Fruit fly (Drosophila melanogaster) whole organism, embryonic: ENCODE results near the gene CG43292.
A peak's percentile ranks its signal among the peaks of the same experiment; 100 is the strongest.

Experiments
- Aef1 ChIP-seq: fragments of 200-800 bp; sonication (Bioruptor generic); IDR thresholded peaks from 3 replicates; pipeline ENCODE4 v1.3.6; 2022; ENCODE audit warnings: missing biosample characterization, missing genetic modification characterization
- CG11695 ChIP-seq: fragments of 200-800 bp; sonication (Bioruptor generic); IDR thresholded peaks from 3 replicates; pipeline ENCODE4 v1.3.6; 2022; ENCODE audit warnings: missing biosample characterization, missing genetic modification characterization
- CG12071 ChIP-seq: fragments of 200-800 bp; sonication (Bioruptor generic); optimal IDR thresholded peaks from 3 replicates; lab custom pipeline; 2018; ENCODE audit warnings: missing biosample characterization, mild to moderate bottlenecking, missing genetic modification characterization
- CG12391 ChIP-seq: fragments of 200-800 bp; sonication (Bioruptor generic); optimal IDR thresholded peaks from 3 replicates; lab custom pipeline; 2018; ENCODE audit warnings: missing biosample characterization, mild to moderate bottlenecking, missing genetic modification characterization, moderate library complexity
- CG12744 ChIP-seq: fragments of 200-800 bp; sonication (Bioruptor generic); optimal IDR thresholded peaks from 2 replicates; lab custom pipeline; 2016; ENCODE audit warnings: missing biosample characterization, missing genetic modification characterization
- CG12769 ChIP-seq: fragments of 200-800 bp; sonication (Bioruptor generic); optimal IDR thresholded peaks from 2 replicates; lab custom pipeline; 2019; ENCODE audit warnings: missing biosample characterization, mild to moderate bottlenecking, missing genetic modification characterization, moderate library complexity
- CG13123 ChIP-seq: fragments of 200-800 bp; sonication (Bioruptor generic); optimal IDR thresholded peaks from 2 replicates; lab custom pipeline; 2016; ENCODE audit warnings: missing biosample characterization, missing genetic modification characterization
- CG14965 ChIP-seq: fragments of 200-800 bp; sonication (Bioruptor generic); optimal IDR thresholded peaks from 2 replicates; lab custom pipeline; 2016; ENCODE audit warnings: missing biosample characterization, missing genetic modification characterization, borderline replicate concordance
- CG15073 ChIP-seq: fragments of 200-800 bp; sonication (Bioruptor generic); optimal IDR thresholded peaks from 2 replicates; lab custom pipeline; 2016; ENCODE audit warnings: missing biosample characterization, missing genetic modification characterization
- CG17359 ChIP-seq: fragments of 200-800 bp; sonication (Bioruptor generic); optimal IDR thresholded peaks from 3 replicates; lab custom pipeline; 2018; ENCODE audit warnings: missing biosample characterization, mild to moderate bottlenecking, missing genetic modification characterization, moderate library complexity
- CG17802 ChIP-seq: fragments of 200-800 bp; sonication (Bioruptor generic); optimal IDR thresholded peaks from 2 replicates; lab custom pipeline; 2018; ENCODE audit warnings: missing biosample characterization, mild to moderate bottlenecking, missing genetic modification characterization, moderate library complexity
- CG31365 ChIP-seq: fragments of 200-800 bp; sonication (Bioruptor generic); optimal IDR thresholded peaks from 2 replicates; lab custom pipeline; 2018; ENCODE audit warnings: missing biosample characterization, mild to moderate bottlenecking, missing genetic modification characterization
- CG8478 ChIP-seq: fragments of >200 bp; optimal IDR thresholded peaks from 2 replicates; lab custom pipeline; 2018
- CG9932 ChIP-seq: fragments of 200-800 bp; sonication (Bioruptor generic); IDR thresholded peaks from 2 replicates; pipeline ENCODE4 v1.3.6; 2022; ENCODE audit warnings: missing biosample characterization, missing genetic modification characterization
- CoRest ChIP-seq: fragments of 200-800 bp; sonication (Bioruptor generic); optimal IDR thresholded peaks from 3 replicates; lab custom pipeline; 2018; ENCODE audit warnings: missing biosample characterization, mild to moderate bottlenecking, missing genetic modification characterization, moderate library complexity
- D19B ChIP-seq: fragments of 200-800 bp; sonication (Bioruptor generic); optimal IDR thresholded peaks from 2 replicates; lab custom pipeline; 2017; ENCODE audit warnings: missing biosample characterization, mild to moderate bottlenecking, missing genetic modification characterization
- Dfd ChIP-seq, 2 experiments: fragments of >200 bp; optimal IDR thresholded peaks; 2 replicates each; lab custom pipeline; 2017; ENCODE audit warnings: missing biosample characterization in 2 of 2, missing genetic modification characterization in 2 of 2
- Ets65A ChIP-seq: fragments of 200-800 bp; sonication (Bioruptor generic); peaks from one replicate; lab custom pipeline; 2016; ENCODE audit warnings: missing biosample characterization, missing genetic modification characterization
- Gug ChIP-seq: fragments of 200-800 bp; sonication (Bioruptor generic); IDR thresholded peaks from 4 replicates; pipeline ENCODE4 v1.3.6; 2022; ENCODE audit warnings: missing biosample characterization, missing genetic modification characterization
- HLHmδ ChIP-seq: fragments of 200-800 bp; sonication (Bioruptor generic); optimal IDR thresholded peaks from 2 replicates; lab custom pipeline; 2018; ENCODE audit warnings: missing biosample characterization, mild to moderate bottlenecking, missing genetic modification characterization, moderate library complexity
- Hand ChIP-seq: fragments of 200-800 bp; sonication (Bioruptor generic); optimal IDR thresholded peaks from 2 replicates; lab custom pipeline; 2017; ENCODE audit warnings: mild to moderate bottlenecking, missing biosample characterization, missing genetic modification reagents, missing genetic modification characterization
- Hsf ChIP-seq: fragments of 200-800 bp; sonication (Bioruptor generic); optimal IDR thresholded peaks from 3 replicates; lab custom pipeline; 2016; ENCODE audit warnings: missing biosample characterization, missing genetic modification characterization
- Med ChIP-seq: fragments of 200-800 bp; sonication (Bioruptor generic); peaks from one replicate; lab custom pipeline; 2016; ENCODE audit warnings: missing biosample characterization, missing genetic modification characterization, mild to moderate bottlenecking, inconsistent platforms, moderate library complexity
- NC2β ChIP-seq: fragments of 200-800 bp; sonication (Bioruptor generic); optimal IDR thresholded peaks from 2 replicates; lab custom pipeline; 2016; ENCODE audit warnings: missing biosample characterization, missing genetic modification characterization
- Nf-YC ChIP-seq: fragments of 200-800 bp; optimal IDR thresholded peaks from 3 replicates; lab custom pipeline; 2019; ENCODE audit warnings: missing biosample characterization, mild to moderate bottlenecking, missing genetic modification characterization, moderate library complexity
- Usf ChIP-seq: fragments of 200-800 bp; sonication (Bioruptor generic); optimal IDR thresholded peaks from 2 replicates; lab custom pipeline; 2017; ENCODE audit warnings: missing genotype, missing biosample characterization, missing genetic modification characterization
- bsh ChIP-seq, 2 experiments: fragments of 200-800 bp; sonication (Bioruptor generic); optimal IDR thresholded peaks; 2 replicates each; lab custom pipeline; 2017 to 2018; ENCODE audit warnings: mild to moderate bottlenecking in 2 of 2, missing biosample characterization in 2 of 2, missing genetic modification characterization in 2 of 2, moderate library complexity in 1 of 2
- ci ChIP-seq: fragments of 200-800 bp; sonication (Bioruptor generic); IDR thresholded peaks from 3 replicates; pipeline ENCODE4 v1.3.6; 2022; ENCODE audit warnings: missing biosample characterization, missing genetic modification characterization
- croc ChIP-seq: fragments of 200-800 bp; sonication (Bioruptor generic); conservative IDR thresholded peaks from 3 replicates; pipeline ENCODE4 v1.3.6; 2022; ENCODE audit warnings: missing biosample characterization, missing genetic modification characterization
- crol ChIP-seq: fragments of 200-800 bp; sonication (Bioruptor generic); IDR thresholded peaks from 2 replicates; pipeline ENCODE4 v1.3.6; 2022; ENCODE audit warnings: missing biosample characterization, missing genetic modification characterization
- dmrt99B ChIP-seq: fragments of 200-800 bp; sonication (Bioruptor generic); optimal IDR thresholded peaks from 2 replicates; lab custom pipeline; 2018; ENCODE audit warnings: missing biosample characterization, mild to moderate bottlenecking, missing genetic modification characterization, moderate library complexity
- exex ChIP-seq: fragments of 200-800 bp; sonication (Bioruptor generic); optimal IDR thresholded peaks from 4 replicates; lab custom pipeline; 2018; ENCODE audit warnings: missing biosample characterization, mild to moderate bottlenecking, missing genetic modification characterization, moderate library complexity
- lilli ChIP-seq: fragments of 200-800 bp; sonication (Bioruptor generic); optimal IDR thresholded peaks from 3 replicates; lab custom pipeline; 2016; ENCODE audit warnings: missing biosample characterization, missing genetic modification characterization
- nerfin-2 ChIP-seq: fragments of 200-800 bp; sonication (Bioruptor generic); IDR thresholded peaks from 2 replicates; pipeline ENCODE4 v1.3.6; 2022; ENCODE audit warnings: missing biosample characterization, missing genetic modification characterization; ENCODE audit not compliant: partially characterized antibody
- nom ChIP-seq: fragments of 200-800 bp; sonication (Bioruptor generic); optimal IDR thresholded peaks from 2 replicates; lab custom pipeline; 2017; ENCODE audit warnings: missing biosample characterization, missing genetic modification characterization, mild to moderate bottlenecking, moderate library complexity, missing genetic modification reagents
- pho ChIP-seq: fragments of 200-800 bp; sonication (Bioruptor generic); optimal IDR thresholded peaks from 2 replicates; lab custom pipeline; 2016; ENCODE audit warnings: missing biosample characterization, missing genetic modification characterization
- prd ChIP-seq, 3 experiments: fragments of >200 bp in 2 of 3; fragments of 200-800 bp in 1 of 3; sonication (Bioruptor generic) in 1 of 3; optimal IDR thresholded peaks in 2 of 3; IDR thresholded peaks in 1 of 3; 2 replicates in 2 of 3; 3 replicates in 1 of 3; pipeline versions ENCODE4 v1.3.6 to Lab custom; 2017 to 2022; ENCODE audit warnings: missing biosample characterization in 1 of 3, missing genetic modification characterization in 1 of 3
- pzg ChIP-seq: fragments of 200-800 bp; sonication (Bioruptor generic); optimal IDR thresholded peaks from 3 replicates; lab custom pipeline; 2018; ENCODE audit warnings: missing biosample characterization, mild to moderate bottlenecking, missing genetic modification characterization, moderate library complexity
- ranshi ChIP-seq: fragments of 200-800 bp; sonication (Bioruptor generic); IDR thresholded peaks from 2 replicates; pipeline ENCODE4 v1.3.6; 2022; ENCODE audit warnings: missing biosample characterization, missing genetic modification characterization
- sisA ChIP-seq: fragments of 200-800 bp; sonication (Bioruptor generic); IDR thresholded peaks from 2 replicates; pipeline ENCODE4 v1.3.6; 2022; ENCODE audit warnings: missing biosample characterization, missing genetic modification characterization
- slou ChIP-seq: fragments of 200-800 bp; sonication (Bioruptor generic); optimal IDR thresholded peaks from 3 replicates; lab custom pipeline; 2016; ENCODE audit warnings: missing biosample characterization, missing genetic modification characterization
- tgo ChIP-seq: fragments of 200-800 bp; sonication (Bioruptor generic); IDR thresholded peaks from 3 replicates; pipeline ENCODE4 v1.3.6; 2022; ENCODE audit warnings: missing biosample characterization, missing genetic modification characterization
- tin ChIP-seq: fragments of 200-800 bp; sonication (Bioruptor generic); optimal IDR thresholded peaks from 3 replicates; lab custom pipeline; 2016; ENCODE audit warnings: missing biosample characterization, missing genetic modification characterization
- tx ChIP-seq: fragments of 200-800 bp; sonication (Bioruptor generic); optimal IDR thresholded peaks from 2 replicates; lab custom pipeline; 2016; ENCODE audit warnings: missing biosample characterization, missing genetic modification characterization
- vfl ChIP-seq: fragments of 200-800 bp; sonication (Bioruptor generic); optimal IDR thresholded peaks from 2 replicates; lab custom pipeline; 2016; ENCODE audit warnings: missing biosample characterization, missing genetic modification characterization
- zen2 ChIP-seq: fragments of 200-800 bp; sonication (Bioruptor generic); IDR thresholded peaks from 3 replicates; pipeline ENCODE4 v1.3.6; 2022; ENCODE audit warnings: missing biosample characterization, missing genetic modification characterization; ENCODE audit not compliant: partially characterized antibody

The CG43292 gene

dm6 chr3L:7433325-7433827 is 42.0 kb upstream of the CG43292 start (continued):
- no peak; the same call in 2 of the 3 replicates for TF ChIP-seq tgo (GFP tag; lab: Robert Waterston, UW)
- peak; percentile 29 to 51 for TF ChIP-seq bsh (GFP tag; optimal IDR thresholded peaks at IDR 0.05; lab: Kevin White, UChicago)
- no peak for TF ChIP-seq ranshi (GFP tag; lab: Robert Waterston, UW)
- TF ChIP-seq lilli: no peak
- TF ChIP-seq Nf-YC (tag; lab: Kevin White, UChicago): peak; percentile 4
- TF ChIP-seq Gug: 0 out of 4 replicates have a peak, but pooled peaks have one; percentile 6
- TF ChIP-seq CoRest: peak; percentile 34
- no peak for TF ChIP-seq prd (optimal IDR thresholded peaks at IDR 0.05; lab: Kevin White, UChicago)
- peak; percentile 14; the same call in 1 of the 3 replicates for TF ChIP-seq prd (GFP tag; IDR thresholded peaks at IDR 0.05; lab: Robert Waterston, UW)
- TF ChIP-seq dmrt99B: peak; percentile 33
- TF ChIP-seq Aef1 (GFP tag; lab: Robert Waterston, UW): peak; percentile 85
- no peak for TF ChIP-seq HLHmδ (GFP tag; lab: Kevin White, UChicago)
- TF ChIP-seq CG31365 (tag; lab: Kevin White, UChicago): no peak
- TF ChIP-seq CG12391 (tag; lab: Kevin White, UChicago): peak; percentile 45
- no peak for TF ChIP-seq tin

dm6 chr3L:7434198-7434597 is 41.2 kb upstream of the CG43292 start:
- TF ChIP-seq Ets65A (GFP tag; lab: Kevin White, UChicago) (no peak), Med (peak; percentile 74), crol (GFP tag; lab: Robert Waterston, UW) (peak; percentile 41; the same call in 1 of the 2 replicates), CG12769 (peak; percentile 4), slou (GFP tag; lab: Kevin White, UChicago) (no peak), ci (GFP tag; lab: Robert Waterston, UW) (peak; percentile 43; the same call in 1 of the 3 replicates), CG9932 (GFP tag; lab: Robert Waterston, UW) (0 out of 2 replicates have a peak, but pooled peaks have one; percentile 18), NC2β (GFP tag; lab: Kevin White, UChicago) (no peak), CG17359 (tag; lab: Kevin White, UChicago) (no peak), zen2 (GFP tag; lab: Robert Waterston, UW) (0 out of 3 replicates have a peak, but pooled peaks have one; percentile 51), D19B (GFP tag; lab: Kevin White, UChicago) (peak; percentile 23), CG8478 (lab: Kevin White, UChicago) (peak; percentile 22)

DNA sequence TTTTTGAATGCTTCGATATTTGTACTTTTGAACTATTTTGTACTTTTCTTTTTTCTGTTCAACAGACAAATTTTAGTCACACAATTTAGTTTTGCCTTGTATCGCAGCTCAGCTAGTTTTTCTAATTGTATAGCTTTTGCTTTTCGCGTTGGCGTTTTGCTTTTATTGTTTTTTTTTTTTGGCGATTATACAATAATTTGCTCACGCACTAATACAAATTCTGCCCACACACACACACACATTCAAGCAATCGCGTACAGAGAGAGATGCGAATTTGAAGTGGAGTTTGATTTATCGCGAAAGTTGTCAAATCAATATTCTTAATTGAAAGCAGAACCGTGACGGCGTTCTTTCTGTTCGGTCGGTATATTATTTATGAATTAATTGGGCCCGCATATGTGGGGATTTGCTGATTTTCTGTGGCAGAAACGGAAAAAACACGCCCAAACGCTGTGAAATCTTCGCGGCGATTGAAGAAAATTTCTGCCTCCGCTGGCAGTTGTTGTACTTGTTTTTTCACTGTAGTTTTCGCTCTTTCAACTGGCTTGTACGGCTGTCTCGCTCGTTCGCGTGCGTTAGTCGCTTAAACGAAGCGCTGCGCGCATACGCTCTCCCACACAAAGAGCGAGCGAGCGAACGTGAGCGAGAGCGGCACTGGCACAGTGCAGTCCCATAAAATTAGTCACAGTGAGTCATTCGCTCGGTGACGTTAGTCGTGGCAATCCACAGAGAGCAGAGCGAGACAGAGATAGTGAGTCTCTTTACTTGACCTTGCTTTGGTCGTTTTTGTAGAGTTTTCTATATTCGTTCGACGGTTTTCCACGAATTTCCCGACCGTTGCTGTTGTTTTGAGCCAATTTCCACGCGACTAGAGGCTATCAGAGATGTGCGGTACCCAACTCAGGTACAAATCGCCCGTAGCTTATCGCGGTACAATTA is 40.4 kb upstream of the CG43292 start, which contains the start of gene Rac2:
TSS of gene Rac2 (minus strand) at position 476 of the 939 bp plus-strand sequence.
- TF ChIP-seq tx (GFP tag; lab: Kevin White, UChicago) (no peak), nerfin-2 (GFP tag; lab: Robert Waterston, UW) (no peak), CG11695 (0 out of 3 replicates have a peak, but pooled peaks have one; percentile 27), pho (GFP tag; lab: Kevin White, UChicago) (no peak), sisA (GFP tag; lab: Robert Waterston, UW) (no peak), Hsf (peak; percentile 22), CG13123 (GFP tag; lab: Kevin White, UChicago) (no peak), Usf (GFP tag; lab: Kevin White, UChicago) (no peak), Dfd (GFP tag; optimal IDR thresholded peaks at IDR 0.05; lab: Kevin White, UChicago) (no peak), CG12744 (GFP tag; lab: Kevin White, UChicago) (no peak), CG17802 (tag; lab: Kevin White, UChicago) (no peak), Hand (GFP tag; lab: Kevin White, UChicago) (no peak), croc (GFP tag; lab: Robert Waterston, UW) (no peak), CG15073 (GFP tag; lab: Kevin White, UChicago) (peak; percentile 100), lilli (peak; percentile 45), vfl (GFP tag; lab: Kevin White, UChicago) (no peak), nom (GFP tag; lab: Kevin White, UChicago) (peak; percentile 67), CG14965 (GFP tag; lab: Kevin White, UChicago) (no peak), exex (tag; lab: Kevin White, UChicago) (peak; percentile 26), pzg (no peak), CG12071 (no peak)
